Fruit fly (Drosophila melanogaster): Measurements from ENCODE around the gene RpL9.

RpL9 gene

dm6 chr2L:11045467-11045914 lies 41.5 kb upstream of the RpL9 start:
- TF ChIP-seq wor (GFP tag; IDR thresholded peaks at IDR 0.05) (no peak), crol (GFP tag; IDR thresholded peaks at IDR 0.05) (peak; percentile 79), Vsx1 (GFP tag; optimal IDR thresholded peaks at IDR 0.05) (no peak), CG14014 (GFP tag; IDR thresholded peaks at IDR 0.05) (no peak), Mad (GFP tag; optimal IDR thresholded peaks at IDR 0.05) (no peak), vfl (GFP tag; optimal IDR thresholded peaks at IDR 0.05) (no peak), inv (GFP tag; IDR thresholded peaks at IDR 0.05; ENCODE audit: partially characterized antibody) (no peak), dysf (GFP tag; IDR thresholded peaks at IDR 0.05) (no peak), CG1233 (GFP tag; optimal IDR thresholded peaks at IDR 0.05) (no peak), Optix (GFP tag; IDR thresholded peaks at IDR 0.05) (no peak), CG16779 (GFP tag; IDR thresholded peaks at IDR 0.05) (no peak), Med (GFP tag) (no peak), lola (GFP tag; optimal IDR thresholded peaks at IDR 0.05) (no peak), CG2889 (GFP tag; IDR thresholded peaks at IDR 0.05) (no peak), Hr78 (GFP tag; optimal IDR thresholded peaks at IDR 0.05) (peak in 1 of 2 experiments; percentile 96), CG8281 (tag; optimal IDR thresholded peaks at IDR 0.05) (no peak), stc (GFP tag; IDR thresholded peaks at IDR 0.05) (no peak), Ravus (GFP tag; IDR thresholded peaks at IDR 0.05) (no peak), CG18599 (GFP tag; optimal IDR thresholded peaks at IDR 0.05) (no peak), mirr (GFP tag; optimal IDR thresholded peaks at IDR 0.05) (no peak), CkIIα-i1 (GFP tag; IDR thresholded peaks at IDR 0.05) (no peak), nmo (GFP tag; optimal IDR thresholded peaks at IDR 0.05) (no peak), nerfin-1 (tag; optimal IDR thresholded peaks at IDR 0.05) (no peak), schlank (tag; optimal IDR thresholded peaks at IDR 0.05) (no peak), Sry-δ (GFP tag; optimal IDR thresholded peaks at IDR 0.05) (no peak), MBD-R2 (GFP tag; IDR thresholded peaks at IDR 0.05) (no peak), hkb (optimal IDR thresholded peaks at IDR 0.05) (no peak), hkb (GFP tag; IDR thresholded peaks at IDR 0.05) (no peak), CG13894 (tag; optimal IDR thresholded peaks at IDR 0.05) (no peak), CG12769 (tag; optimal IDR thresholded peaks at IDR 0.05) (peak; percentile 11), CG34376 (GFP tag; optimal IDR thresholded peaks at IDR 0.05) (no peak), CG17328 (GFP tag; IDR thresholded peaks at IDR 0.05) (no peak), Xrp1 (GFP tag; IDR thresholded peaks at IDR 0.05) (no peak), CG8089 (GFP tag; optimal IDR thresholded peaks at IDR 0.05) (no peak), Jarid2 (GFP tag; optimal IDR thresholded peaks at IDR 0.05) (no peak), kni (GFP tag; optimal IDR thresholded peaks at IDR 0.05) (peak; percentile 26), lmd (GFP tag; IDR thresholded peaks at IDR 0.05) (no peak), Nf-YA (GFP tag; IDR thresholded peaks at IDR 0.05) (no peak), chn (GFP tag; optimal IDR thresholded peaks at IDR 0.05) (no peak), sd (tag; optimal IDR thresholded peaks at IDR 0.05) (peak; percentile 38), CG3163 (GFP tag; optimal IDR thresholded peaks at IDR 0.05) (peak; percentile 35), onecut (GFP tag; IDR thresholded peaks at IDR 0.05) (no peak), D (optimal IDR thresholded peaks at IDR 0.05) (no peak), D (GFP tag; optimal IDR thresholded peaks at IDR 0.05) (no peak), CG2712 (tag; optimal IDR thresholded peaks at IDR 0.05) (no peak), CG30431 (GFP tag; optimal IDR thresholded peaks at IDR 0.05) (no peak), jing (GFP tag; optimal IDR thresholded peaks at IDR 0.05) (no peak), her (GFP tag; optimal IDR thresholded peaks at IDR 0.05) (no peak), ci (GFP tag; IDR thresholded peaks at IDR 0.05) (no peak), HHEX (GFP tag; optimal IDR thresholded peaks at IDR 0.05) (no peak), CG14050 (GFP tag; IDR thresholded peaks at IDR 0.05) (no peak), HLHmδ (GFP tag; optimal IDR thresholded peaks at IDR 0.05) (peak; percentile 6)

Data from whole organism, embryonic.